Worm (Caenorhabditis elegans) whole organism, L3 larva: Measurements from ENCODE around the gene clp-10.

ENCODE experiments used
- ZK546.5 ChIP-seq: sonication (generic microtip); optimal IDR thresholded peaks from 2 replicates; lab custom pipeline; 2017; ENCODE audit warnings: missing biosample characterization, missing genetic modification characterization
- ama-1 ChIP-seq: fragments of 150-350 bp; optimal IDR thresholded peaks from 2 replicates; lab custom pipeline; 2018
- ceh-16 ChIP-seq: sonication (generic microtip); optimal IDR thresholded peaks from 2 replicates; lab custom pipeline; 2017; ENCODE audit warnings: missing biosample characterization, missing genetic modification characterization
- ceh-28 ChIP-seq: fragments of 150-350 bp; optimal IDR thresholded peaks from 2 replicates; lab custom pipeline; 2014; ENCODE audit warnings: missing biosample characterization, missing genetic modification reagents, missing genetic modification characterization
- elt-2 ChIP-seq: sonication (generic microtip); optimal IDR thresholded peaks from 2 replicates; lab custom pipeline; 2016; ENCODE audit warnings: missing genetic modification reagents, mild to moderate bottlenecking, missing genetic modification characterization, missing compliant biosample characterization
- nfya-1 ChIP-seq: sonication (generic microtip); optimal IDR thresholded peaks from 2 replicates; lab custom pipeline; 2017; ENCODE audit warnings: missing genetic modification characterization, mild to moderate bottlenecking, missing compliant biosample characterization, antibody characterized with exemption, moderate library complexity; ENCODE audit not compliant: insufficient read depth
- nhr-11 ChIP-seq: fragments of 150-350 bp; optimal IDR thresholded peaks from 2 replicates; lab custom pipeline; 2014; ENCODE audit warnings: missing biosample characterization, missing genetic modification characterization
- nhr-237 ChIP-seq: fragments of 150-350 bp; optimal IDR thresholded peaks from 2 replicates; lab custom pipeline; 2014; ENCODE audit warnings: missing biosample characterization, missing genetic modification characterization
- nhr-43 ChIP-seq: sonication (generic microtip); optimal IDR thresholded peaks from 2 replicates; lab custom pipeline; 2016; ENCODE audit warnings: mild to moderate bottlenecking, missing genetic modification characterization, missing compliant biosample characterization; ENCODE audit not compliant: poor library complexity, severe bottlenecking
- nhr-77 ChIP-seq: fragments of 150-350 bp; optimal IDR thresholded peaks from 2 replicates; lab custom pipeline; 2014; ENCODE audit warnings: missing biosample characterization, missing genetic modification characterization
- pha-4 ChIP-seq: fragments of 150-350 bp; optimal IDR thresholded peaks from 2 replicates; lab custom pipeline; 2014; ENCODE audit warnings: missing biosample characterization, missing genetic modification reagents, missing genetic modification characterization
- skn-1 ChIP-seq: fragments of 150-350 bp; optimal IDR thresholded peaks from 2 replicates; lab custom pipeline; 2014; ENCODE audit warnings: missing biosample characterization, missing genetic modification characterization
- snpc-4 ChIP-seq: fragments of 150-350 bp; optimal IDR thresholded peaks from 2 replicates; lab custom pipeline; 2014; ENCODE audit warnings: missing biosample characterization, missing genetic modification characterization

DNA sequence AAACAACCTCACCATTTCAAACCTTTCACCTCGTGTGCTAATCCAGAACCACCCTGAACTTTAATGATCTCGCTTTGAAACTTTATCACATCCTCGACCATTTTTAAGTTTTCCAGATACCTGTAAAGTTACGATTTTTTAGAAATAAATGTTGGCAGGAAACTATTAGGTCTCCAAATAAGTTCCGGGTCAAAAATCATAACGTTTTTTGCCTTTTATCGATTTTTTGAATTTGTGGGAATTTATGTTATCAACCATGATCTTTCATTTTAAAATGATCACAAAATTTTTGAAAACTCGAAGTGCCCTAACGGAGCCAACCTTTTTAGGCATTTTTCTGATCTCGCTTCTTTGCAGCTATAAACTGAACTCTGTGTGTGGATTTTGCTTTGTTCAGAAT is 23.0 kb upstream of the clp-10 start, which contains the start of gene btb-5:
- TF ChIP-seq elt-2 (tag; lab: Kevin White, UChicago) (no peak), skn-1 (tag; lab: Kevin White, UChicago) (no peak), nhr-77 (tag; lab: Kevin White, UChicago) (no peak), pha-4 (no peak), snpc-4 (tag; lab: Kevin White, UChicago) (no peak), nhr-237 (tag; lab: Kevin White, UChicago) (no peak), ama-1 (lab: Kevin White, UChicago) (no peak), nhr-43 (tag; lab: Kevin White, UChicago) (no peak), ZK546.5 (no peak), ceh-16 (no peak), ceh-28 (no peak), nfya-1 (tag; lab: Kevin White, UChicago) (no peak), nhr-11 (tag; lab: Kevin White, UChicago) (no peak)
